Worm (Caenorhabditis elegans): ENCODE data around the gene K02E7.7.
"Not testable (repeated sequence)": the region's sequence is repeated elsewhere in the genome, so short reads cannot be mapped to it uniquely, and the experiment has no call there.

Gene K02E7.7

ce11 chrII:1054724-1055123, at the start of gene K02E7.7:
Gene K02E7.7 (plus strand): TSS chrII:1055024.
- not testable (repeated sequence) for TF ChIP-seq ceh-30, ceh-18, fax-1 (tag; optimal IDR thresholded peaks at IDR 0.05)

ce11 chrII:1006375-1006774, 48.4 kb upstream of the K02E7.7 start, which contains the start of gene F45D11.14:
Gene F45D11.14 (minus strand): TSS chrII:1006475.
- not testable (repeated sequence) for TF ChIP-seq pag-3 (tag; optimal IDR thresholded peaks at IDR 0.05; ENCODE audit: borderline replicate concordance); ceh-31 (tag; optimal IDR thresholded peaks at IDR 0.05); lin-11 (tag; optimal IDR thresholded peaks at IDR 0.05)

ce11 chrII:1024684-1025083, 30.1 kb upstream of the K02E7.7 start, which contains the start of gene btb-11:
Gene btb-11 (minus strand): TSS chrII:1024784.
- not testable (repeated sequence) for TF ChIP-seq madf-2 (tag; optimal IDR thresholded peaks at IDR 0.05); hlh-13 (GFP tag; optimal IDR thresholded peaks at IDR 0.05); ztf-16 (tag; optimal IDR thresholded peaks at IDR 0.05)

- no peak for TF ChIP-seq eyg-1 (tag; optimal IDR thresholded peaks at IDR 0.05)
- TF ChIP-seq pros-1 (tag; optimal IDR thresholded peaks at IDR 0.05): no peak
- no peak for TF ChIP-seq sox-2 (GFP tag; IDR thresholded peaks at IDR 0.05)
- no peak for TF ChIP-seq syd-9 (tag; optimal IDR thresholded peaks at IDR 0.05)
- no peak for TF ChIP-seq pqm-1 (tag; optimal IDR thresholded peaks at IDR 0.05)
- TF ChIP-seq ref-2 (tag; optimal IDR thresholded peaks at IDR 0.05): no peak
- no peak for TF ChIP-seq unc-42 (tag; optimal IDR thresholded peaks at IDR 0.05)
- TF ChIP-seq ceh-9 (tag; optimal IDR thresholded peaks at IDR 0.05): no peak
- no peak for TF ChIP-seq fax-1 (tag; optimal IDR thresholded peaks at IDR 0.05)
- TF ChIP-seq K02D7.2 (tag; optimal IDR thresholded peaks at IDR 0.05): no peak
- TF ChIP-seq ceh-48 (tag; optimal IDR thresholded peaks at IDR 0.05): no peak
- TF ChIP-seq T23F11.4 (GFP tag; optimal IDR thresholded peaks at IDR 0.05): no peak
- TF ChIP-seq K09A11.1 (tag; optimal IDR thresholded peaks at IDR 0.05; ENCODE audit: insufficient read depth): no peak
- no peak for TF ChIP-seq pha-4 (tag; optimal IDR thresholded peaks at IDR 0.05)
Measured at ce11 chrII:1026670-1027069, 28.2 kb upstream of the K02E7.7 start, which contains the start of gene M01D1.12. Gene M01D1.12 (plus strand): TSS chrII:1026970.

ce11 chrII:1028602-1029001, 26.2 kb upstream of the K02E7.7 start, which contains the start of gene math-34:
Gene math-34 (plus strand): TSS chrII:1028972.
- TF ChIP-seq tbx-7 (tag; optimal IDR thresholded peaks at IDR 0.05): no peak
- TF ChIP-seq lin-11 (tag; optimal IDR thresholded peaks at IDR 0.05): no peak
- no peak for TF ChIP-seq che-1 (tag; optimal IDR thresholded peaks at IDR 0.05)
- TF ChIP-seq ceh-9 (tag; optimal IDR thresholded peaks at IDR 0.05): no peak
- TF ChIP-seq C38D4.7 (GFP tag; optimal IDR thresholded peaks at IDR 0.05): no peak
- no peak for TF ChIP-seq ceh-34 (tag; optimal IDR thresholded peaks at IDR 0.05)
- TF ChIP-seq unc-55 (GFP tag; optimal IDR thresholded peaks at IDR 0.05): no peak

ce11 chrII:1040464-1040863, 14.4 kb upstream of the K02E7.7 start, which contains the start of gene fbxb-39:
Gene fbxb-39 (minus strand): TSS chrII:1040564.
- TF ChIP-seq ceh-9 (tag; optimal IDR thresholded peaks at IDR 0.05) (no peak), rnt-1 (tag; optimal IDR thresholded peaks at IDR 0.05) (no peak), pros-1 (tag; optimal IDR thresholded peaks at IDR 0.05) (no peak), unc-86 (tag; optimal IDR thresholded peaks at IDR 0.05) (no peak), ceh-30 (tag; optimal IDR thresholded peaks at IDR 0.05) (no peak), odd-2 (tag; optimal IDR thresholded peaks at IDR 0.05) (no peak)

- no peak for TF ChIP-seq madf-2 (tag; optimal IDR thresholded peaks at IDR 0.05)
- TF ChIP-seq hlh-8 (tag; optimal IDR thresholded peaks at IDR 0.05): no peak
- no peak for TF ChIP-seq eyg-1 (tag; optimal IDR thresholded peaks at IDR 0.05)
- no peak for TF ChIP-seq mec-3 (tag; optimal IDR thresholded peaks at IDR 0.05; ENCODE audit: borderline replicate concordance)
- TF ChIP-seq ahr-1 (tag; optimal IDR thresholded peaks at IDR 0.05): no peak
- no peak for TF ChIP-seq lin-11 (tag; optimal IDR thresholded peaks at IDR 0.05)
- TF ChIP-seq unc-42 (tag; optimal IDR thresholded peaks at IDR 0.05): no peak
- no peak for TF ChIP-seq F13H6.1 (tag; optimal IDR thresholded peaks at IDR 0.05)
- TF ChIP-seq C38D4.7 (GFP tag; optimal IDR thresholded peaks at IDR 0.05): no peak
- no peak for TF ChIP-seq ceh-34 (tag; optimal IDR thresholded peaks at IDR 0.05)
- no peak for TF ChIP-seq rnt-1 (tag; optimal IDR thresholded peaks at IDR 0.05)
- no peak for TF ChIP-seq ceh-14 (tag; optimal IDR thresholded peaks at IDR 0.05)
- TF ChIP-seq fax-1 (tag; optimal IDR thresholded peaks at IDR 0.05): no peak
- TF ChIP-seq ceh-48 (tag; optimal IDR thresholded peaks at IDR 0.05): no peak
- no peak for TF ChIP-seq nhr-11 (tag; optimal IDR thresholded peaks at IDR 0.05)
- no peak for TF ChIP-seq ceh-19 (GFP tag; optimal IDR thresholded peaks at IDR 0.05)
- TF ChIP-seq dmd-4 (tag; optimal IDR thresholded peaks at IDR 0.05; ENCODE audit: borderline replicate concordance): no peak
- TF ChIP-seq ceh-22 (tag; optimal IDR thresholded peaks at IDR 0.05): no peak
- no peak for TF ChIP-seq dve-1 (tag; optimal IDR thresholded peaks at IDR 0.05)
Measured at ce11 chrII:1042227-1042626, 12.6 kb upstream of the K02E7.7 start, which contains the start of gene fbxb-41. Gene fbxb-41 (minus strand): TSS chrII:1042327.

Data from whole organism, late embryonic.